Worm (Caenorhabditis elegans): Measurements from ENCODE around the gene phf-32.

DNA sequence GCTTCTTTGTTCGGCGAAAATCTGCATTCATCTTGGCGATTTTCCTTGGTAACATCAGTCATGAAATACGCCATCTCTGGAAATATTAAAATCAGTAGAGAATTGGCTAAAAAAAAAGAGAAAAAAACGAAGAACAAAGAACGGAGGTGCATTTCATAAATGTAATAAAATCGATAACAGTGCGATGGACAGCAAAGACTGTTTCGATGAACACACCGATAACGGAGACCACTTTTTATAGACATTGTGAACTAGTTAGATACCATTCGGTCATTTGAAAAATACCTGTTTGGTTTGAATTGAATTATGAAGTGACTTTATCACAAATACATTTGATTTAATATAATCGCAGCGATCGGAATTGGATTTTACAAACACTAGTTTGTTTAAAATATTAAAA, 46.2 kb downstream of the phf-32 start, which contains the start of gene F42F12.4:
- TF ChIP-seq mes-4 (tag; optimal IDR thresholded peaks at IDR 0.05) = no peak
- no peak for TF ChIP-seq lin-35 (GFP tag; optimal IDR thresholded peaks at IDR 0.05)
- no peak for TF ChIP-seq akir-1 (GFP tag; optimal IDR thresholded peaks at IDR 0.05)
- no peak for TF ChIP-seq Y53F4B.3 (GFP tag; IDR thresholded peaks at IDR 0.05)
- no peak for TF ChIP-seq ccch-3 (GFP tag; optimal IDR thresholded peaks at IDR 0.05)
- no peak for TF ChIP-seq zfh-2 (GFP tag; conservative IDR thresholded peaks at IDR 0.05)
- no peak for TF ChIP-seq somi-1 (GFP tag; optimal IDR thresholded peaks at IDR 0.05)
- TF ChIP-seq hlh-12 (tag; optimal IDR thresholded peaks at IDR 0.05) = no peak
- TF ChIP-seq nhr-80 (tag; optimal IDR thresholded peaks at IDR 0.05) = peak; percentile 39
